Worm (Caenorhabditis elegans) whole organism, late embryonic: ENCODE data around the gene math-8.

Experiments
- C08G9.2 ChIP-seq: sonication (generic microtip); optimal IDR thresholded peaks from 2 replicates; lab custom pipeline; 2016; ENCODE audit warnings: mild to moderate bottlenecking, missing genetic modification characterization, moderate library complexity, missing compliant biosample characterization
- F13H6.1 ChIP-seq: sonication (generic microtip); optimal IDR thresholded peaks from 2 replicates; lab custom pipeline; 2016; ENCODE audit warnings: missing genetic modification characterization, missing compliant biosample characterization
- K02D7.2 ChIP-seq: sonication (generic microtip); optimal IDR thresholded peaks from 2 replicates; lab custom pipeline; 2017; ENCODE audit warnings: mild to moderate bottlenecking, missing genetic modification characterization, missing compliant biosample characterization
- Y22D7AL.16 ChIP-seq: sonication (generic microtip); optimal IDR thresholded peaks from 2 replicates; lab custom pipeline; 2016; ENCODE audit warnings: missing genetic modification characterization, missing compliant biosample characterization
- ahr-1 ChIP-seq: sonication (generic microtip); optimal IDR thresholded peaks from 2 replicates; lab custom pipeline; 2016; ENCODE audit warnings: missing genetic modification characterization, missing compliant biosample characterization
- ama-1 ChIP-seq: fragments of 150-350 bp; optimal IDR thresholded peaks from 2 replicates; lab custom pipeline; 2014
- ceh-14 ChIP-seq: sonication (generic microtip); optimal IDR thresholded peaks from 2 replicates; lab custom pipeline; 2016; ENCODE audit warnings: missing genotype, missing genetic modification characterization, missing compliant biosample characterization
- ceh-2 ChIP-seq: sonication (generic microtip); optimal IDR thresholded peaks from 2 replicates; lab custom pipeline; 2016; ENCODE audit warnings: missing genotype, missing genetic modification characterization, missing compliant biosample characterization
- ceh-22 ChIP-seq: sonication (generic microtip); optimal IDR thresholded peaks from 2 replicates; lab custom pipeline; 2017; ENCODE audit warnings: missing biosample characterization, missing genetic modification characterization
- ceh-24 ChIP-seq: sonication (generic microtip); optimal IDR thresholded peaks from 2 replicates; lab custom pipeline; 2016; ENCODE audit warnings: mild to moderate bottlenecking, missing genetic modification characterization, missing compliant biosample characterization
- ceh-34 ChIP-seq: sonication (generic microtip); optimal IDR thresholded peaks from 2 replicates; lab custom pipeline; 2016; ENCODE audit warnings: mild to moderate bottlenecking, missing genetic modification characterization, missing compliant biosample characterization
- ceh-45 ChIP-seq: fragments of 200-800 bp; sonication (Bioruptor generic); IDR thresholded peaks from 2 replicates; pipeline ENCODE4 v1.3.6; 2022; ENCODE audit warnings: missing genetic modification reagents, missing genetic modification characterization, missing compliant biosample characterization
- che-1 ChIP-seq: sonication (generic microtip); optimal IDR thresholded peaks from 2 replicates; lab custom pipeline; 2016; ENCODE audit warnings: mild to moderate bottlenecking, missing genetic modification characterization, missing compliant biosample characterization
- dve-1 ChIP-seq: sonication (generic microtip); optimal IDR thresholded peaks from 2 replicates; lab custom pipeline; 2017; ENCODE audit warnings: antibody characterized with exemption, mild to moderate bottlenecking, missing genetic modification characterization, missing compliant biosample characterization
- elt-4 ChIP-seq: sonication (generic microtip); optimal IDR thresholded peaks from 2 replicates; lab custom pipeline; 2016; ENCODE audit warnings: missing genetic modification characterization, missing compliant biosample characterization
- ets-4 ChIP-seq: sonication (generic microtip); optimal IDR thresholded peaks from 2 replicates; lab custom pipeline; 2016; ENCODE audit warnings: missing genetic modification characterization, missing compliant biosample characterization
- eyg-1 ChIP-seq: sonication (generic microtip); optimal IDR thresholded peaks from 2 replicates; lab custom pipeline; 2016; ENCODE audit warnings: missing genotype, missing genetic modification characterization, missing compliant biosample characterization
- fkh-6 ChIP-seq: sonication (generic microtip); optimal IDR thresholded peaks from 2 replicates; lab custom pipeline; 2016; ENCODE audit warnings: missing genetic modification characterization, missing compliant biosample characterization
- hlh-13 ChIP-seq: fragments of 200-800 bp; sonication (Bioruptor generic); optimal IDR thresholded peaks from 2 replicates; lab custom pipeline; 2018; ENCODE audit warnings: mild to moderate bottlenecking, missing genetic modification characterization, missing compliant biosample characterization
- hlh-15 ChIP-seq: sonication (generic microtip); optimal IDR thresholded peaks from 2 replicates; lab custom pipeline; 2016; ENCODE audit warnings: missing genetic modification characterization, missing compliant biosample characterization
- hlh-30 ChIP-seq: sonication (generic microtip); optimal IDR thresholded peaks from 2 replicates; lab custom pipeline; 2017; ENCODE audit warnings: antibody characterized with exemption, missing genetic modification characterization, missing compliant biosample characterization; ENCODE audit not compliant: insufficient read depth
- hlh-6 ChIP-seq: sonication (generic microtip); optimal IDR thresholded peaks from 2 replicates; lab custom pipeline; 2016; ENCODE audit warnings: missing genotype, missing genetic modification characterization, missing compliant biosample characterization
- hlh-8 ChIP-seq: sonication (generic microtip); optimal IDR thresholded peaks from 2 replicates; lab custom pipeline; 2016; ENCODE audit warnings: missing genotype, missing genetic modification characterization, missing compliant biosample characterization
- lim-6 ChIP-seq: sonication (generic microtip); optimal IDR thresholded peaks from 2 replicates; lab custom pipeline; 2016; ENCODE audit warnings: missing genetic modification characterization, missing compliant biosample characterization
- lin-11 ChIP-seq: fragments of 200-800 bp; sonication (Bioruptor generic); optimal IDR thresholded peaks from 2 replicates; lab custom pipeline; 2018; ENCODE audit warnings: mild to moderate bottlenecking, missing genetic modification characterization, missing compliant biosample characterization
- madf-2 ChIP-seq: sonication (generic microtip); optimal IDR thresholded peaks from 2 replicates; lab custom pipeline; 2017; ENCODE audit warnings: missing genetic modification characterization, missing compliant biosample characterization
- mec-3 ChIP-seq: sonication (generic microtip); optimal IDR thresholded peaks from 2 replicates; lab custom pipeline; 2016; ENCODE audit warnings: borderline replicate concordance, missing genetic modification characterization, missing compliant biosample characterization
- nfya-1 ChIP-seq: sonication (generic microtip); optimal IDR thresholded peaks from 2 replicates; lab custom pipeline; 2017; ENCODE audit warnings: missing genetic modification characterization, mild to moderate bottlenecking, missing compliant biosample characterization, antibody characterized with exemption, moderate library complexity
- nhr-11 ChIP-seq: fragments of 150-350 bp; optimal IDR thresholded peaks from 2 replicates; lab custom pipeline; 2014; ENCODE audit warnings: missing biosample characterization, missing genetic modification characterization
- nhr-232 ChIP-seq: sonication (generic microtip); optimal IDR thresholded peaks from 2 replicates; lab custom pipeline; 2016; ENCODE audit warnings: missing genetic modification characterization, missing compliant biosample characterization
- npax-4 ChIP-seq: sonication (generic microtip); optimal IDR thresholded peaks from 2 replicates; lab custom pipeline; 2016; ENCODE audit warnings: missing genetic modification characterization, missing compliant biosample characterization
- pat-9 ChIP-seq: fragments of 200-800 bp; sonication (Bioruptor generic); optimal IDR thresholded peaks from 2 replicates; lab custom pipeline; 2018; ENCODE audit warnings: mild to moderate bottlenecking, missing genetic modification characterization, moderate library complexity, missing compliant biosample characterization
- pha-2 ChIP-seq: sonication (generic microtip); optimal IDR thresholded peaks from 2 replicates; lab custom pipeline; 2017; ENCODE audit warnings: mild to moderate bottlenecking, missing genetic modification characterization, missing compliant biosample characterization
- pha-4 ChIP-seq: fragments of 150-350 bp; optimal IDR thresholded peaks from 2 replicates; lab custom pipeline; 2018; ENCODE audit warnings: missing biosample characterization, missing genetic modification reagents, missing genetic modification characterization
- pros-1 ChIP-seq: fragments of 150-350 bp; optimal IDR thresholded peaks from 2 replicates; lab custom pipeline; 2014; ENCODE audit warnings: missing biosample characterization, missing genetic modification reagents, missing genetic modification characterization
- ref-2 ChIP-seq: sonication (generic microtip); optimal IDR thresholded peaks from 2 replicates; lab custom pipeline; 2016; ENCODE audit warnings: missing genetic modification characterization, missing compliant biosample characterization
- sdc-2 ChIP-seq: sonication (generic microtip); optimal IDR thresholded peaks from 2 replicates; lab custom pipeline; 2016; ENCODE audit warnings: missing genotype, missing genetic modification characterization, missing compliant biosample characterization
- syd-9 ChIP-seq: sonication (generic microtip); optimal IDR thresholded peaks from 2 replicates; lab custom pipeline; 2016; ENCODE audit warnings: mild to moderate bottlenecking, missing genetic modification characterization, moderate library complexity, missing compliant biosample characterization
- tbx-2 ChIP-seq: sonication (generic microtip); optimal IDR thresholded peaks from 2 replicates; lab custom pipeline; 2016; ENCODE audit warnings: missing genetic modification characterization, missing compliant biosample characterization
- ttx-3 ChIP-seq: sonication (generic microtip); optimal IDR thresholded peaks from 2 replicates; lab custom pipeline; 2016; ENCODE audit warnings: missing genetic modification reagents, missing genetic modification characterization, missing compliant biosample characterization
- unc-42 ChIP-seq: sonication (generic microtip); optimal IDR thresholded peaks from 2 replicates; lab custom pipeline; 2016; ENCODE audit warnings: missing genotype, missing genetic modification characterization, missing compliant biosample characterization
- unc-55 ChIP-seq: sonication (generic microtip); optimal IDR thresholded peaks from 2 replicates; lab custom pipeline; 2017; ENCODE audit warnings: missing biosample characterization, missing genetic modification reagents, missing genetic modification characterization
- ztf-16 ChIP-seq: sonication (generic microtip); optimal IDR thresholded peaks from 2 replicates; lab custom pipeline; 2017; ENCODE audit warnings: missing genetic modification characterization, missing compliant biosample characterization

math-8 gene

ce11 chrII:1889071-1889470, at the start of gene math-8:
TSS of gene math-8 (minus strand) at chrII:1889171.
- TF ChIP-seq F13H6.1 (tag; lab: Kevin White, UChicago) (no peak), hlh-6 (tag; lab: Kevin White, UChicago) (no peak), mec-3 (tag; lab: Kevin White, UChicago) (no peak), ceh-14 (tag; lab: Kevin White, UChicago) (no peak), eyg-1 (tag; lab: Kevin White, UChicago) (no peak), K02D7.2 (tag; lab: Kevin White, UChicago) (no peak), hlh-8 (tag; lab: Kevin White, UChicago) (no peak), pros-1 (tag; lab: Kevin White, UChicago) (no peak), nhr-11 (tag; lab: Kevin White, UChicago) (no peak), ceh-34 (tag; lab: Kevin White, UChicago) (no peak)

ce11 chrII:1928578-1928977, 39.6 kb upstream of the math-8 start:
- TF ChIP-seq nhr-232 (tag; lab: Kevin White, UChicago) (no peak), K02D7.2 (tag; lab: Kevin White, UChicago) (no peak), lin-11 (no peak), mec-3 (tag; lab: Kevin White, UChicago) (no peak), ets-4 (tag; lab: Kevin White, UChicago) (no peak), ama-1 (lab: Kevin White, UChicago) (no peak), ceh-14 (tag; lab: Kevin White, UChicago) (no peak), npax-4 (tag; lab: Kevin White, UChicago) (no peak), ttx-3 (no peak), pha-4 (tag; lab: Kevin White, UChicago) (no peak), dve-1 (tag; lab: Kevin White, UChicago) (no peak), elt-4 (tag; lab: Kevin White, UChicago) (no peak), pha-2 (tag; lab: Kevin White, UChicago) (no peak), ahr-1 (tag; lab: Kevin White, UChicago) (no peak), C08G9.2 (tag; lab: Kevin White, UChicago) (no peak)

- TF ChIP-seq hlh-30 (tag; lab: Kevin White, UChicago) (no peak), tbx-2 (no peak), syd-9 (no peak), ttx-3 (no peak)
Measured at ce11 chrII:1926162-1926561, 37.2 kb upstream of the math-8 start, which contains the start of gene F52C6.2. TSS of gene F52C6.2 (plus strand) at chrII:1926462.

- TF ChIP-seq ztf-16, result no peak
- TF ChIP-seq pha-2 (tag; lab: Kevin White, UChicago), result no peak
- no peak for TF ChIP-seq hlh-13 (GFP tag; lab: Kevin White, UChicago)
- no peak for TF ChIP-seq hlh-8 (tag; lab: Kevin White, UChicago)
- TF ChIP-seq pat-9 (tag; lab: Kevin White, UChicago), result no peak
- TF ChIP-seq ref-2 (tag; lab: Kevin White, UChicago), result no peak
- no peak for TF ChIP-seq sdc-2 (tag; lab: Kevin White, UChicago)
- no peak for TF ChIP-seq nfya-1 (tag; lab: Kevin White, UChicago)
- no peak for TF ChIP-seq K02D7.2 (tag; lab: Kevin White, UChicago)
- no peak for TF ChIP-seq ama-1 (lab: Kevin White, UChicago)
- TF ChIP-seq ceh-22, result no peak
- TF ChIP-seq fkh-6 (tag; lab: Kevin White, UChicago), result no peak
Measured at ce11 chrII:1924459-1924858, 35.5 kb upstream of the math-8 start, which contains the start of gene F52C6.3. TSS of gene F52C6.3 (plus strand) at chrII:1924759.

- TF ChIP-seq syd-9 (no peak), pros-1 (tag; lab: Kevin White, UChicago) (no peak), Y22D7AL.16 (tag; lab: Kevin White, UChicago) (no peak), pha-4 (tag; lab: Kevin White, UChicago) (no peak), ahr-1 (tag; lab: Kevin White, UChicago) (no peak), lim-6 (tag; lab: Kevin White, UChicago) (no peak), npax-4 (tag; lab: Kevin White, UChicago) (no peak), lin-11 (no peak), ceh-45 (GFP tag; lab: Robert Waterston, UW) (no peak), ceh-2 (no peak), unc-42 (tag; lab: Kevin White, UChicago) (no peak), hlh-15 (tag; lab: Kevin White, UChicago) (no peak), ceh-24 (tag; lab: Kevin White, UChicago) (no peak), unc-55 (no peak), ref-2 (tag; lab: Kevin White, UChicago) (no peak), nhr-232 (tag; lab: Kevin White, UChicago) (no peak), ceh-22 (no peak), pat-9 (tag; lab: Kevin White, UChicago) (no peak), madf-2 (no peak), che-1 (tag; lab: Kevin White, UChicago) (no peak)
Measured at ce11 chrII:1922665-1923187, 33.8 kb upstream of the math-8 start, which contains the start of the genes bath-2 and F52C6.4. TSS of gene bath-2 (minus strand) at chrII:1922765. TSS of gene F52C6.4 (plus strand) at chrII:1923137.
